Worm (Caenorhabditis elegans): ENCODE measurements around the gene nhr-61.

nhr-61 gene

ce11 chrII:14794935-14795454 is 23.3 kb downstream of the nhr-61 start, which contains the start of gene eif-3.B:
Gene eif-3.B, plus strand, starts transcription at chrII:14795404.
- TF ChIP-seq egl-43 (GFP tag; IDR thresholded peaks at IDR 0.05) (peak; percentile 46; the same call in 1 of the 2 replicates), nhr-48 (tag; optimal IDR thresholded peaks at IDR 0.05) (peak; percentile 63), skn-1 (tag; optimal IDR thresholded peaks at IDR 0.05) (no peak), nhr-76 (tag; optimal IDR thresholded peaks at IDR 0.05) (no peak), F49E8.2 (tag; optimal IDR thresholded peaks at IDR 0.05; ENCODE audit: borderline replicate concordance) (peak; percentile 20), ztf-7 (tag; optimal IDR thresholded peaks at IDR 0.05) (peak; percentile 81), lsy-2 (tag; optimal IDR thresholded peaks at IDR 0.05) (peak; percentile 59 to 95), nhr-237 (tag; optimal IDR thresholded peaks at IDR 0.05) (no peak), madf-5 (GFP tag; IDR thresholded peaks at IDR 0.05) (0 out of 4 replicates have a peak, but pooled peaks of 1 of the 2 experiments have one; percentile 18), dpl-1 (GFP tag; optimal IDR thresholded peaks at IDR 0.05) (peak; percentile 98), daf-8 (GFP tag; IDR thresholded peaks at IDR 0.05) (no peak), gei-8 (GFP tag; optimal IDR thresholded peaks at IDR 0.05) (no peak), Y105C5A.15 (GFP tag; IDR thresholded peaks at IDR 0.05) (no peak), nhr-6 (tag; optimal IDR thresholded peaks at IDR 0.05) (peak; percentile 92), F44E2.7 (GFP tag; IDR thresholded peaks at IDR 0.05) (no peak), php-3 (GFP tag; IDR thresholded peaks at IDR 0.05) (peak; percentile 41; the same call in 1 of the 2 replicates), dmd-6 (GFP tag; IDR thresholded peaks at IDR 0.05) (peak; percentile 77), daf-16 (GFP tag; optimal IDR thresholded peaks at IDR 0.05) (peak in 1 of 2 experiments; percentile 72), daf-16 (tag; optimal IDR thresholded peaks at IDR 0.05) (peak; percentile 46), R02D3.7 (tag; optimal IDR thresholded peaks at IDR 0.05) (no peak), spr-1 (tag; optimal IDR thresholded peaks at IDR 0.05) (peak; percentile 78), zag-1 (tag; optimal IDR thresholded peaks at IDR 0.05) (no peak), nhr-11 (tag; optimal IDR thresholded peaks at IDR 0.05) (peak; percentile 83), daf-19 (GFP tag; conservative IDR thresholded peaks at IDR 0.05) (peak; percentile 65; the same call in 1 of the 2 replicates), saeg-2 (GFP tag; IDR thresholded peaks at IDR 0.05) (no peak), attf-4 (tag; optimal IDR thresholded peaks at IDR 0.05) (no peak), snpc-4 (tag; optimal IDR thresholded peaks at IDR 0.05) (peak; percentile 50), ama-1 (optimal IDR thresholded peaks at IDR 0.05) (no peak), sdz-12 (GFP tag; optimal IDR thresholded peaks at IDR 0.05) (peak; percentile 14), ces-1 (GFP tag; optimal IDR thresholded peaks at IDR 0.05) (peak; percentile 43), lin-13 (GFP tag; optimal IDR thresholded peaks at IDR 0.05) (peak; percentile 82), aha-1 (tag) (peak; percentile 6), daf-12 (tag; optimal IDR thresholded peaks at IDR 0.05) (no peak), lin-29 (GFP tag; IDR thresholded peaks at IDR 0.05) (no peak), hif-1 (tag; optimal IDR thresholded peaks at IDR 0.05) (peak in 1 of 2 experiments; percentile 92), nhr-41 (GFP tag; IDR thresholded peaks at IDR 0.05) (no peak), F37D6.2 (tag; optimal IDR thresholded peaks at IDR 0.05) (peak; percentile 79), spr-3 (GFP tag; optimal IDR thresholded peaks at IDR 0.05) (no peak), Y5F2A.4 (GFP tag; optimal IDR thresholded peaks at IDR 0.05) (no peak), zfp-2 (tag; optimal IDR thresholded peaks at IDR 0.05) (no peak), dmd-8 (GFP tag; IDR thresholded peaks at IDR 0.05) (no peak), nhr-10 (tag; optimal IDR thresholded peaks at IDR 0.05) (no peak), lin-39 (tag; optimal IDR thresholded peaks at IDR 0.05) (no peak), nhr-25 (tag; optimal IDR thresholded peaks at IDR 0.05; ENCODE audit: borderline replicate concordance, insufficient read depth) (peak; percentile 58), mdl-1 (tag; optimal IDR thresholded peaks at IDR 0.05) (peak in 1 of 2 experiments; percentile 21), nhr-77 (tag; optimal IDR thresholded peaks at IDR 0.05) (peak; percentile 95), tra-1 (GFP tag; IDR thresholded peaks at IDR 0.05) (no peak), tag-97 (GFP tag; IDR thresholded peaks at IDR 0.05) (no peak), zfp-3 (GFP tag; conservative IDR thresholded peaks at IDR 0.05) (no peak), egl-27 (tag; optimal IDR thresholded peaks at IDR 0.05) (no peak), dve-1 (tag; optimal IDR thresholded peaks at IDR 0.05; ENCODE audit: insufficient read depth) (peak; percentile 97), rbr-2 (tag; optimal IDR thresholded peaks at IDR 0.05) (peak; percentile 83)

All from whole organism, L4 larva.